Worm (Caenorhabditis elegans): ENCODE measurements around the gene F43G6.17.

The F43G6.17 gene

ce11 chrII:11777893-11778480 is 24.6 kb upstream of the F43G6.17 start, which contains the start of the genes patr-1 and dna-2:
Gene patr-1 (minus strand): TSS chrII:11777943.
Gene dna-2 (plus strand): TSS chrII:11778430.
- no peak for TF ChIP-seq cog-1 (tag; optimal IDR thresholded peaks at IDR 0.05)
- no peak for TF ChIP-seq klf-2 (GFP tag; conservative IDR thresholded peaks at IDR 0.05)
- no peak for TF ChIP-seq ztf-29 (GFP tag; IDR thresholded peaks at IDR 0.05)
- TF ChIP-seq T22C8.4 (GFP tag; IDR thresholded peaks at IDR 0.05): no peak

ce11 chrII:11782493-11782892 is 20.1 kb upstream of the F43G6.17 start, which contains the start of gene F43G6.16:
Gene F43G6.16 (minus strand): TSS chrII:11782633.
- no peak for TF ChIP-seq ztf-23 (GFP tag; IDR thresholded peaks at IDR 0.05)
- TF ChIP-seq ztf-29 (GFP tag; IDR thresholded peaks at IDR 0.05): no peak
- no peak for TF ChIP-seq T22C8.4 (GFP tag; IDR thresholded peaks at IDR 0.05)
- no peak for TF ChIP-seq cog-1 (tag; optimal IDR thresholded peaks at IDR 0.05)
- no peak for TF ChIP-seq klf-2 (GFP tag; conservative IDR thresholded peaks at IDR 0.05)
- no peak for TF ChIP-seq tab-1 (GFP tag; IDR thresholded peaks at IDR 0.05)
- TF ChIP-seq flt-1 (GFP tag; IDR thresholded peaks at IDR 0.05): no peak
- no peak for TF ChIP-seq ref-1 (GFP tag; conservative IDR thresholded peaks at IDR 0.05)
- no peak for TF ChIP-seq med-1 (GFP tag; optimal IDR thresholded peaks at IDR 0.05; ENCODE audit: insufficient read depth)

- TF ChIP-seq tab-1 (GFP tag; IDR thresholded peaks at IDR 0.05) (no peak), cog-1 (tag; optimal IDR thresholded peaks at IDR 0.05) (no peak), flt-1 (GFP tag; IDR thresholded peaks at IDR 0.05) (no peak), ref-1 (GFP tag; conservative IDR thresholded peaks at IDR 0.05) (no peak), ztf-23 (GFP tag; IDR thresholded peaks at IDR 0.05) (no peak)
Observed at ce11 chrII:11788025-11788424, 14.5 kb upstream of the F43G6.17 start.

- TF ChIP-seq T22C8.4 (GFP tag; IDR thresholded peaks at IDR 0.05) (no peak), klf-2 (GFP tag; conservative IDR thresholded peaks at IDR 0.05) (no peak), ztf-29 (GFP tag; IDR thresholded peaks at IDR 0.05) (no peak), cog-1 (tag; optimal IDR thresholded peaks at IDR 0.05) (no peak), ref-1 (GFP tag; conservative IDR thresholded peaks at IDR 0.05) (no peak), ztf-23 (GFP tag; IDR thresholded peaks at IDR 0.05) (no peak), tab-1 (GFP tag; IDR thresholded peaks at IDR 0.05) (no peak), med-1 (GFP tag; optimal IDR thresholded peaks at IDR 0.05; ENCODE audit: insufficient read depth) (no peak), flt-1 (GFP tag; IDR thresholded peaks at IDR 0.05) (no peak)
Observed at ce11 chrII:11790458-11790857, 12.1 kb upstream of the F43G6.17 start, which contains the start of gene F43G6.4. Gene F43G6.4 (plus strand): TSS chrII:11790758.

ce11 chrII:11794392-11794791 is 8.2 kb upstream of the F43G6.17 start:
- TF ChIP-seq tab-1 (GFP tag; IDR thresholded peaks at IDR 0.05) (no peak), ref-1 (GFP tag; conservative IDR thresholded peaks at IDR 0.05) (no peak), flt-1 (GFP tag; IDR thresholded peaks at IDR 0.05) (no peak), med-1 (GFP tag; optimal IDR thresholded peaks at IDR 0.05; ENCODE audit: insufficient read depth) (no peak), klf-2 (GFP tag; conservative IDR thresholded peaks at IDR 0.05) (no peak), ztf-29 (GFP tag; IDR thresholded peaks at IDR 0.05) (no peak), ztf-23 (GFP tag; IDR thresholded peaks at IDR 0.05) (no peak), cog-1 (tag; optimal IDR thresholded peaks at IDR 0.05) (no peak), T22C8.4 (GFP tag; IDR thresholded peaks at IDR 0.05) (no peak)

- TF ChIP-seq ref-1 (GFP tag; conservative IDR thresholded peaks at IDR 0.05) (no peak), klf-2 (GFP tag; conservative IDR thresholded peaks at IDR 0.05) (no peak), flt-1 (GFP tag; IDR thresholded peaks at IDR 0.05) (no peak), ztf-23 (GFP tag; IDR thresholded peaks at IDR 0.05) (no peak), cog-1 (tag; optimal IDR thresholded peaks at IDR 0.05) (no peak), med-1 (GFP tag; optimal IDR thresholded peaks at IDR 0.05; ENCODE audit: insufficient read depth) (no peak), ztf-29 (GFP tag; IDR thresholded peaks at IDR 0.05) (no peak), T22C8.4 (GFP tag; IDR thresholded peaks at IDR 0.05) (no peak)
Observed at ce11 chrII:11797194-11797593, 5.4 kb upstream of the F43G6.17 start.

ce11 chrII:11798737-11799136 is 3.8 kb upstream of the F43G6.17 start, which contains the start of gene hda-5:
Gene hda-5 (plus strand): TSS chrII:11799037.
- no peak for TF ChIP-seq T22C8.4 (GFP tag; IDR thresholded peaks at IDR 0.05)
- TF ChIP-seq ztf-23 (GFP tag; IDR thresholded peaks at IDR 0.05): no peak
- TF ChIP-seq cog-1 (tag; optimal IDR thresholded peaks at IDR 0.05): no peak
- no peak for TF ChIP-seq klf-2 (GFP tag; conservative IDR thresholded peaks at IDR 0.05)
- TF ChIP-seq ztf-29 (GFP tag; IDR thresholded peaks at IDR 0.05): no peak
- TF ChIP-seq tab-1 (GFP tag; IDR thresholded peaks at IDR 0.05): no peak

- TF ChIP-seq cog-1 (tag; optimal IDR thresholded peaks at IDR 0.05) (no peak), klf-2 (GFP tag; conservative IDR thresholded peaks at IDR 0.05) (no peak), ref-1 (GFP tag; conservative IDR thresholded peaks at IDR 0.05) (no peak), ztf-29 (GFP tag; IDR thresholded peaks at IDR 0.05) (no peak), T22C8.4 (GFP tag; IDR thresholded peaks at IDR 0.05) (no peak), med-1 (GFP tag; optimal IDR thresholded peaks at IDR 0.05; ENCODE audit: insufficient read depth) (no peak), tab-1 (GFP tag; IDR thresholded peaks at IDR 0.05) (no peak), ztf-23 (GFP tag; IDR thresholded peaks at IDR 0.05) (no peak), flt-1 (GFP tag; IDR thresholded peaks at IDR 0.05) (no peak)
Observed at ce11 chrII:11806256-11806655, 3.7 kb downstream of the F43G6.17 start, which contains the start of gene jmjd-1.1. Gene jmjd-1.1 (plus strand): TSS chrII:11806556.

- TF ChIP-seq ref-1 (GFP tag; conservative IDR thresholded peaks at IDR 0.05) (no peak), ztf-29 (GFP tag; IDR thresholded peaks at IDR 0.05) (no peak), ztf-23 (GFP tag; IDR thresholded peaks at IDR 0.05) (no peak), med-1 (GFP tag; optimal IDR thresholded peaks at IDR 0.05; ENCODE audit: insufficient read depth) (no peak), cog-1 (tag; optimal IDR thresholded peaks at IDR 0.05) (no peak), flt-1 (GFP tag; IDR thresholded peaks at IDR 0.05) (no peak), tab-1 (GFP tag; IDR thresholded peaks at IDR 0.05) (no peak), klf-2 (GFP tag; conservative IDR thresholded peaks at IDR 0.05) (no peak), T22C8.4 (GFP tag; IDR thresholded peaks at IDR 0.05) (no peak)
Observed at ce11 chrII:11808979-11809378, 6.4 kb downstream of the F43G6.17 start, which contains the start of gene F43G6.10. Gene F43G6.10 (plus strand): TSS chrII:11809349.

ce11 chrII:11810436-11810835 is 7.9 kb downstream of the F43G6.17 start, which contains the start of gene F43G6.7:
Gene F43G6.7 (plus strand): TSS chrII:11810790.
- TF ChIP-seq med-1 (GFP tag; optimal IDR thresholded peaks at IDR 0.05; ENCODE audit: insufficient read depth): no peak
